Fruit fly (Drosophila melanogaster): ENCODE data around the gene CYLD.

Gene CYLD

dm6 chr2L:10292066-10292560 lies 7.5 kb downstream of the CYLD start, which contains the start of gene Ufd4 (continued):
- TF ChIP-seq CG9817 (tag; optimal IDR thresholded peaks at IDR 0.05) (no peak), CG2202 (tag; optimal IDR thresholded peaks at IDR 0.05) (peak; percentile 0), CG16863 (GFP tag; optimal IDR thresholded peaks at IDR 0.05) (peak; percentile 63), HLH3B (GFP tag; IDR thresholded peaks at IDR 0.05) (peak; percentile 74; the same call in 1 of the 2 replicates), CG11696 (GFP tag; IDR thresholded peaks at IDR 0.05) (peak; percentile 40; the same call in 1 of the 2 replicates), CG15696 (tag; optimal IDR thresholded peaks at IDR 0.05) (peak; percentile 65), H15 (GFP tag; IDR thresholded peaks at IDR 0.05) (no peak), Taf1 (GFP tag; IDR thresholded peaks at IDR 0.05) (no peak), CTCF (GFP tag; optimal IDR thresholded peaks at IDR 0.05) (no peak), mam (GFP tag; optimal IDR thresholded peaks at IDR 0.05) (peak; percentile 62), CG17912 (GFP tag; optimal IDR thresholded peaks at IDR 0.05) (no peak), Dek (tag; optimal IDR thresholded peaks at IDR 0.05) (no peak), gro (GFP tag; optimal IDR thresholded peaks at IDR 0.05) (peak; percentile 75), E2f2 (GFP tag; IDR thresholded peaks at IDR 0.05) (peak; percentile 33; the same call in 1 of the 2 replicates), sens-2 (GFP tag; IDR thresholded peaks at IDR 0.05) (no peak), Tbp (GFP tag; optimal IDR thresholded peaks at IDR 0.05) (no peak), ase (GFP tag; IDR thresholded peaks at IDR 0.05) (no peak), vvl (GFP tag; IDR thresholded peaks at IDR 0.05) (peak; percentile 88; the same call in 1 of the 2 replicates), lmd (GFP tag; IDR thresholded peaks at IDR 0.05) (no peak), kay (GFP tag; optimal IDR thresholded peaks at IDR 0.05) (no peak), abd-A (tag; optimal IDR thresholded peaks at IDR 0.05) (no peak), CG13287 (GFP tag; IDR thresholded peaks at IDR 0.05; ENCODE audit: partially characterized antibody) (peak; percentile 60; the same call in 1 of the 2 replicates), CG1233 (GFP tag; optimal IDR thresholded peaks at IDR 0.05) (peak; percentile 46), Pdp1 (GFP tag; optimal IDR thresholded peaks at IDR 0.05) (peak; percentile 45 to 80), Dad (GFP tag; optimal IDR thresholded peaks at IDR 0.05) (peak; percentile 54), CG18476 (GFP tag; optimal IDR thresholded peaks at IDR 0.05) (peak; percentile 69), Max (GFP tag; optimal IDR thresholded peaks at IDR 0.05) (peak; percentile 53), CG34422 (GFP tag; IDR thresholded peaks at IDR 0.05) (no peak), NfI (GFP tag; optimal IDR thresholded peaks at IDR 0.05) (no peak)

DNA sequence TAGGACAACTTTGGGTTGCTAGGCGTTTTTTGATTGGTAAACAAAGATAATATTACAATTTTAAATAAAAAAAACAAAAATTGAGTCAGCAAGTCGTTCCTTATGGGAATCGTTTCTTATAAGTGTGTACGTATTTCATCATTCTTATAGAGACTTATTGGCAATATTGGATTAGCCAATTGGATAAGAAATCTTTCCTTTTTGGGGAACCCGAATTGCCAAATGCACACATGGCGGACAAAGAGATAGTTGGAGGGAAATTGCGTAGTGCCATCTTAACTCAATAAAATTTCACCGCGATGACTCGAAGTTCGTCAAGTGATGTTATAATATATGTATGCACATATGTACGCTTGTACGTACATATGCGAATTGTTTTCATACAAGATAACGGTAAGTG lies 8.4 kb downstream of the CYLD start:
- TF ChIP-seq Elba2 (GFP tag; optimal IDR thresholded peaks at IDR 0.05) = peak; percentile 100
- TF ChIP-seq insv (GFP tag; optimal IDR thresholded peaks at IDR 0.05) = peak in 1 of 2 experiments; percentile 94
- no peak for TF ChIP-seq gt (GFP tag; IDR thresholded peaks at IDR 0.05)
- TF ChIP-seq CG32532 (GFP tag; IDR thresholded peaks at IDR 0.05) = no peak

DNA sequence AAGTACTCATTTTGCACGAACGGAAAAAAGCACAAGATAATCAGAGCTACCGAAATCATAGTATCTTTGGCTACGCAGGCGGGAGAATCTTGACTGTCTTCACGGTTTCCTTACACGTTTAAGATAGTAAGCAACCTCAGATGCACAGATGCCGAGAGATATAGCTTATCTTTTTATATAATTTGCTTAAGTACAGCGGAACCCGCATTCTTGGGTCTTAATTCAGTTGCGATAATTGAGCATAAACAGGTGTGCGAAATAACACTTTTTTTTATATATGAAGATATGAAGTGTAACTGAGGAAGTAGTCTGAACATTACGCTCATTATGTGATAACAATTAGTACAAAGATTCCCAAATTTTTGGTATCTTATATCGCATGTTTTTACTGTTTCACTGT lies 18.9 kb downstream of the CYLD start, which contains the start of gene CG34043:
Gene CG34043, minus strand, starts transcription at position 101 of the 400 bp plus-strand sequence.
- TF ChIP-seq BtbVII (GFP tag; optimal IDR thresholded peaks at IDR 0.05) = no peak
- no peak for TF ChIP-seq CG17328 (GFP tag; IDR thresholded peaks at IDR 0.05)
- no peak for TF ChIP-seq zfh2 (GFP tag; optimal IDR thresholded peaks at IDR 0.05)
- no peak for TF ChIP-seq az2 (GFP tag; optimal IDR thresholded peaks at IDR 0.05)
- no peak for TF ChIP-seq gce (GFP tag; IDR thresholded peaks at IDR 0.05)

DNA sequence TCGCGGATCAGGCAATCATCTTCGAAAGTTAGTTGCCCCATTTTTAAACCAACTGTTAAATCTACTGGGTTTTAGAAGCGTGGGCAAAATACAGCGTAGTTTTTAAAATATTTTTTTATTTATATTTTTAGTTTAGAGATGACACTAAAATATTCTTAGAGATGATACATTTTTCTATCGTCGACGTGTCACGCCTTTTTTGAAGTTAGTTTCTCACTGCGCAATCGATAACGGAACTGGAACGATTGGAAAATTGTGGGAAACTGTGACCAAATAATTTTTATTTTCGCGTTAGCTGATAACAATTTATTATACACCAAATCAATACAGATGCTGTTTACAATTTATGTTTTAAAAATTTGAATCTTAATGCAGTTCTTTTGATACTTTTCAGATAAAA lies 21.0 kb downstream of the CYLD start, which contains the start of gene Utx:
Gene Utx, minus strand, starts transcription at position 154 of the 400 bp plus-strand sequence.
- TF ChIP-seq mam (GFP tag; optimal IDR thresholded peaks at IDR 0.05) (peak; percentile 4), trem (tag; optimal IDR thresholded peaks at IDR 0.05) (peak; percentile 49), vvl (GFP tag; IDR thresholded peaks at IDR 0.05) (no peak), sna (GFP tag; IDR thresholded peaks at IDR 0.05; ENCODE audit: partially characterized antibody) (peak; percentile 61; the same call in 1 of the 2 replicates), CG30020 (tag; optimal IDR thresholded peaks at IDR 0.05) (peak; percentile 96), CG7357 (GFP tag; IDR thresholded peaks at IDR 0.05) (peak; percentile 89), CG7963 (GFP tag; IDR thresholded peaks at IDR 0.05; ENCODE audit: partially characterized antibody) (peak; percentile 51; the same call in 1 of the 3 replicates), CG13624 (GFP tag; optimal IDR thresholded peaks at IDR 0.05) (peak; percentile 5), unc-4 (GFP tag; IDR thresholded peaks at IDR 0.05; ENCODE audit: partially characterized antibody) (peak; percentile 75), MTF-1 (GFP tag; optimal IDR thresholded peaks at IDR 0.05; ENCODE audit: borderline replicate concordance) (no peak), D (optimal IDR thresholded peaks at IDR 0.05) (no peak), D (GFP tag; optimal IDR thresholded peaks at IDR 0.05) (no peak), Asciz (GFP tag; optimal IDR thresholded peaks at IDR 0.05) (no peak)
